Worm (Caenorhabditis elegans) whole organism, L2 larva: Measurements from ENCODE around the gene cyn-8.

Experiments used
- C34F6.9 ChIP-seq: fragments of 150-350 bp; optimal IDR thresholded peaks from 2 replicates; lab custom pipeline; 2014; ENCODE audit warnings: missing biosample characterization, missing genetic modification characterization
- F13H6.1 ChIP-seq: sonication (generic microtip); optimal IDR thresholded peaks from 2 replicates; lab custom pipeline; 2016; ENCODE audit warnings: missing genetic modification characterization, missing compliant biosample characterization
- Y55F3AM.14 ChIP-seq: fragments of 200-800 bp; sonication (Bioruptor generic); optimal IDR thresholded peaks from 2 replicates; lab custom pipeline; 2018; ENCODE audit warnings: mild to moderate bottlenecking, missing genetic modification characterization, missing compliant biosample characterization
- ZK546.5 ChIP-seq: sonication (generic microtip); optimal IDR thresholded peaks from 2 replicates; lab custom pipeline; 2017; ENCODE audit warnings: missing biosample characterization, missing genetic modification characterization
- alr-1 ChIP-seq: fragments of 150-350 bp; optimal IDR thresholded peaks from 2 replicates; lab custom pipeline; 2014; ENCODE audit warnings: missing biosample characterization, missing genetic modification characterization
- aly-2 ChIP-seq: fragments of 150-350 bp; optimal IDR thresholded peaks from 2 replicates; lab custom pipeline; 2014; ENCODE audit warnings: missing biosample characterization, missing genetic modification characterization
- ama-1 ChIP-seq: fragments of 150-350 bp; optimal IDR thresholded peaks from 2 replicates; lab custom pipeline; 2018; ENCODE audit warnings: inconsistent platforms
- blmp-1 ChIP-seq: sonication (generic microtip); optimal IDR thresholded peaks from 2 replicates; lab custom pipeline; 2017; ENCODE audit warnings: missing genetic modification characterization, mild to moderate bottlenecking, missing compliant biosample characterization, antibody characterized with exemption, moderate library complexity; ENCODE audit not compliant: insufficient read depth
- ceh-82 ChIP-seq: fragments of 150-350 bp; optimal IDR thresholded peaks from 2 replicates; lab custom pipeline; 2014; ENCODE audit warnings: missing biosample characterization, missing genetic modification characterization
- crh-2 ChIP-seq: sonication (generic microtip); optimal IDR thresholded peaks from 2 replicates; lab custom pipeline; 2017; ENCODE audit warnings: missing biosample characterization, missing genetic modification characterization
- dmd-4 ChIP-seq: sonication (generic microtip); optimal IDR thresholded peaks from 2 replicates; lab custom pipeline; 2017; ENCODE audit warnings: missing biosample characterization, missing genetic modification characterization
- elt-1 ChIP-seq: fragments of 150-350 bp; optimal IDR thresholded peaks from 2 replicates; lab custom pipeline; 2014; ENCODE audit warnings: missing biosample characterization, missing genetic modification characterization
- elt-3 ChIP-seq: sonication (generic microtip); optimal IDR thresholded peaks from 2 replicates; lab custom pipeline; 2017; ENCODE audit warnings: missing biosample characterization, missing genetic modification characterization
- fos-1 ChIP-seq: fragments of 150-350 bp; optimal IDR thresholded peaks from 2 replicates; lab custom pipeline; 2014; ENCODE audit warnings: missing biosample characterization, missing genetic modification characterization
- gmeb-1 ChIP-seq: fragments of 150-350 bp; optimal IDR thresholded peaks from 2 replicates; lab custom pipeline; 2014; ENCODE audit warnings: missing biosample characterization, missing genetic modification characterization
- lin-11 ChIP-seq: fragments of 150-350 bp; sonication (generic microtip); optimal IDR thresholded peaks from 2 replicates; lab custom pipeline; 2014; ENCODE audit warnings: missing biosample characterization, missing genetic modification characterization, inconsistent platforms, mixed read lengths
- lin-13 ChIP-seq: fragments of 150-350 bp; optimal IDR thresholded peaks from 2 replicates; lab custom pipeline; 2014; ENCODE audit warnings: missing biosample characterization, missing genetic modification reagents, missing genetic modification characterization
- lin-39 ChIP-seq: fragments of 150-350 bp; optimal IDR thresholded peaks from 2 replicates; lab custom pipeline; 2014; ENCODE audit warnings: missing biosample characterization, missing genetic modification reagents, missing genetic modification characterization
- lsy-2 ChIP-seq, 2 experiments: fragments of 150-350 bp in 1 of 2; sonication (generic microtip) in 1 of 2; optimal IDR thresholded peaks; 2 replicates each; lab custom pipeline; 2014 to 2017; ENCODE audit warnings: missing biosample characterization in 2 of 2, missing genetic modification characterization in 2 of 2
- mbf-1 ChIP-seq: sonication (generic microtip); optimal IDR thresholded peaks from 2 replicates; lab custom pipeline; 2017; ENCODE audit warnings: missing biosample characterization, missing genetic modification characterization
- nhr-10 ChIP-seq: sonication (generic microtip); optimal IDR thresholded peaks from 2 replicates; lab custom pipeline; 2017; ENCODE audit warnings: missing biosample characterization, missing genetic modification characterization
- nhr-11 ChIP-seq: fragments of 150-350 bp; optimal IDR thresholded peaks from 2 replicates; lab custom pipeline; 2014; ENCODE audit warnings: missing biosample characterization, missing genetic modification characterization
- nhr-12 ChIP-seq: fragments of 150-350 bp; optimal IDR thresholded peaks from 2 replicates; lab custom pipeline; 2014; ENCODE audit warnings: missing biosample characterization, missing genetic modification characterization
- nhr-129 ChIP-seq: fragments of 150-350 bp; optimal IDR thresholded peaks from 2 replicates; lab custom pipeline; 2014; ENCODE audit warnings: missing biosample characterization, missing genetic modification characterization
- nhr-21 ChIP-seq: fragments of 150-350 bp; optimal IDR thresholded peaks from 2 replicates; lab custom pipeline; 2014; ENCODE audit warnings: missing biosample characterization, missing genetic modification characterization
- nhr-237 ChIP-seq: fragments of 150-350 bp; optimal IDR thresholded peaks from 2 replicates; lab custom pipeline; 2014; ENCODE audit warnings: missing biosample characterization, missing genetic modification characterization
- nhr-6 ChIP-seq: fragments of 150-350 bp; optimal IDR thresholded peaks from 2 replicates; lab custom pipeline; 2014; ENCODE audit warnings: missing biosample characterization, missing genetic modification characterization
- nhr-77 ChIP-seq: fragments of 150-350 bp; optimal IDR thresholded peaks from 2 replicates; lab custom pipeline; 2014; ENCODE audit warnings: missing biosample characterization, missing genetic modification characterization
- peb-1 ChIP-seq: fragments of 150-350 bp; optimal IDR thresholded peaks from 2 replicates; lab custom pipeline; 2014; ENCODE audit warnings: missing biosample characterization, missing genetic modification characterization
- sem-4 ChIP-seq: fragments of 150-350 bp; optimal IDR thresholded peaks from 2 replicates; lab custom pipeline; 2014; ENCODE audit warnings: missing biosample characterization, missing genetic modification reagents, missing genetic modification characterization
- skn-1 ChIP-seq: sonication (generic microtip); optimal IDR thresholded peaks from 2 replicates; lab custom pipeline; 2017; ENCODE audit warnings: missing biosample characterization, missing genetic modification characterization
- sma-3 ChIP-seq: sonication (generic microtip); optimal IDR thresholded peaks from 2 replicates; lab custom pipeline; 2016; ENCODE audit warnings: missing genetic modification reagents, missing genetic modification characterization, missing compliant biosample characterization
- sma-9 ChIP-seq, 2 experiments: fragments of 150-350 bp in 1 of 2; sonication (generic microtip) in 1 of 2; optimal IDR thresholded peaks; 2 replicates each; lab custom pipeline; 2014 to 2016; ENCODE audit warnings: missing genetic modification characterization in 2 of 2, mild to moderate bottlenecking in 1 of 2, missing biosample characterization in 1 of 2, missing compliant biosample characterization in 1 of 2, missing genetic modification reagents in 1 of 2, moderate library complexity in 1 of 2
- snpc-4 ChIP-seq: fragments of 150-350 bp; optimal IDR thresholded peaks from 2 replicates; lab custom pipeline; 2014; ENCODE audit warnings: missing biosample characterization, missing genetic modification characterization
- unc-55 ChIP-seq: fragments of 150-350 bp; sonication (generic microtip); optimal IDR thresholded peaks from 3 replicates; lab custom pipeline; 2014; ENCODE audit warnings: missing biosample characterization, missing genetic modification reagents, missing genetic modification characterization
- zag-1 ChIP-seq: fragments of 150-350 bp; optimal IDR thresholded peaks from 2 replicates; lab custom pipeline; 2014; ENCODE audit warnings: missing biosample characterization, missing genetic modification characterization
- ztf-1 ChIP-seq: fragments of 200-800 bp; sonication (Bioruptor generic); conservative IDR thresholded peaks from 2 replicates; pipeline ENCODE4 v1.3.6; 2022; ENCODE audit warnings: missing genetic modification characterization, missing compliant biosample characterization
- ztf-11 ChIP-seq: sonication (generic microtip); optimal IDR thresholded peaks from 2 replicates; lab custom pipeline; 2017; ENCODE audit warnings: missing biosample characterization, missing genetic modification characterization
- ztf-4 ChIP-seq: fragments of 150-350 bp; optimal IDR thresholded peaks from 2 replicates; lab custom pipeline; 2014; ENCODE audit warnings: missing biosample characterization, missing genetic modification characterization

The cyn-8 gene

ce11 chrX:8934988-8935387, 23.9 kb downstream of the cyn-8 start:
- TF ChIP-seq blmp-1 (tag; lab: Kevin White, UChicago) (peak; percentile 1), mbf-1 (tag; lab: Kevin White, UChicago) (no peak), sma-9 (GFP tag; optimal IDR thresholded peaks at IDR 0.05; lab: Kevin White, UChicago) (peak; percentile 3), sma-9 (tag; optimal IDR thresholded peaks at IDR 0.05; lab: Kevin White, UChicago) (no peak)
- TF ChIP-seq, all 48 proteins: peak for 2

ce11 chrX:8939389-8939788, 28.3 kb downstream of the cyn-8 start:
- TF ChIP-seq zag-1 = no peak
- TF ChIP-seq nhr-77 (tag; lab: Kevin White, UChicago) = no peak
- peak; percentile 10 for TF ChIP-seq gmeb-1 (tag; lab: Kevin White, UChicago)
- no peak for TF ChIP-seq nhr-237
- TF ChIP-seq nhr-11 (tag; lab: Kevin White, UChicago) = no peak
- peak; percentile 10 for TF ChIP-seq nhr-21
- no peak for TF ChIP-seq aly-2
- TF ChIP-seq ama-1 (lab: Kevin White, UChicago) = no peak

- TF ChIP-seq lin-11 = peak; percentile 29
- TF ChIP-seq nhr-10 (tag; lab: Kevin White, UChicago) = no peak
- TF ChIP-seq, all 48 proteins: peak for 1
Measured at ce11 chrX:8940059-8940458, 29.0 kb downstream of the cyn-8 start, which contains the start of gene dylt-2. Gene dylt-2 (minus strand): TSS chrX:8940159.

ce11 chrX:8944078-8944477, 33.0 kb downstream of the cyn-8 start:
- TF ChIP-seq nhr-77 (tag; lab: Kevin White, UChicago) (no peak), ama-1 (lab: Kevin White, UChicago) (no peak), gmeb-1 (tag; lab: Kevin White, UChicago) (peak; percentile 23), alr-1 (no peak), sma-9 (GFP tag; optimal IDR thresholded peaks at IDR 0.05; lab: Kevin White, UChicago) (peak; percentile 22), sma-9 (tag; optimal IDR thresholded peaks at IDR 0.05; lab: Kevin White, UChicago) (no peak)
- TF ChIP-seq, all 48 proteins: peak for 2

ce11 chrX:8945011-8945410, 33.9 kb downstream of the cyn-8 start:
- no peak for TF ChIP-seq ceh-82 (tag; lab: Kevin White, UChicago)
- TF ChIP-seq nhr-21 = no peak
- no peak for TF ChIP-seq ztf-1 (GFP tag; lab: Robert Waterston, UW)
- no peak for TF ChIP-seq crh-2 (tag; lab: Kevin White, UChicago)
- no peak for TF ChIP-seq zag-1
- no peak for TF ChIP-seq sma-3 (GFP tag; lab: Kevin White, UChicago)
- TF ChIP-seq nhr-6 (tag; lab: Kevin White, UChicago) = no peak
- no peak for TF ChIP-seq lin-39 (tag; lab: Kevin White, UChicago)
- TF ChIP-seq, all 48 proteins: peak for 0

ce11 chrX:8950507-8951028, 39.5 kb downstream of the cyn-8 start, which contains the start of gene trk-1:
Gene trk-1 (minus strand): TSS chrX:8950978.
- no peak for TF ChIP-seq zag-1
- no peak for TF ChIP-seq mbf-1 (tag; lab: Kevin White, UChicago)
- TF ChIP-seq skn-1 (tag; lab: Kevin White, UChicago) = no peak
- TF ChIP-seq, all 48 proteins: peak for 0

ce11 chrX:8952007-8952406, 40.9 kb downstream of the cyn-8 start:
- no peak for TF ChIP-seq nhr-21
- no peak for TF ChIP-seq blmp-1 (tag; lab: Kevin White, UChicago)
- TF ChIP-seq elt-1 (tag; lab: Kevin White, UChicago) = no peak
- no peak for TF ChIP-seq fos-1 (tag; lab: Kevin White, UChicago)
- TF ChIP-seq F13H6.1 (tag; lab: Kevin White, UChicago) = peak; percentile 6
- no peak for TF ChIP-seq nhr-129 (tag; lab: Kevin White, UChicago)
- TF ChIP-seq nhr-6 (tag; lab: Kevin White, UChicago) = no peak
- TF ChIP-seq peb-1 (tag; lab: Kevin White, UChicago) = no peak
- TF ChIP-seq elt-3 (tag; lab: Kevin White, UChicago) = no peak
- TF ChIP-seq snpc-4 (tag; lab: Kevin White, UChicago) = peak; percentile 8
- TF ChIP-seq alr-1 = no peak
- no peak for TF ChIP-seq nhr-12 (tag; lab: Kevin White, UChicago)
- TF ChIP-seq dmd-4 (tag; lab: Kevin White, UChicago) = no peak
- TF ChIP-seq lsy-2 (tag; optimal IDR thresholded peaks at IDR 0.05; lab: Kevin White, UChicago) = peak in 1 of 2 experiments; percentile 15
- no peak for TF ChIP-seq sma-3 (GFP tag; lab: Kevin White, UChicago)
- TF ChIP-seq sma-9 (GFP tag; optimal IDR thresholded peaks at IDR 0.05; lab: Kevin White, UChicago) = no peak
- no peak for TF ChIP-seq sma-9 (tag; optimal IDR thresholded peaks at IDR 0.05; lab: Kevin White, UChicago)
- TF ChIP-seq lin-11 = no peak
- no peak for TF ChIP-seq ztf-11 (tag; lab: Kevin White, UChicago)
- TF ChIP-seq ama-1 (lab: Kevin White, UChicago) = no peak
- TF ChIP-seq ZK546.5 (tag; lab: Kevin White, UChicago) = no peak
- TF ChIP-seq C34F6.9 (tag; lab: Kevin White, UChicago) = no peak
- no peak for TF ChIP-seq aly-2
- TF ChIP-seq Y55F3AM.14 (GFP tag; lab: Kevin White, UChicago) = peak; percentile 18
- TF ChIP-seq unc-55 (GFP tag; lab: Kevin White, UChicago) = peak; percentile 47
- no peak for TF ChIP-seq ztf-4 (tag; lab: Kevin White, UChicago)
- no peak for TF ChIP-seq lin-13
- TF ChIP-seq sem-4 (tag; lab: Kevin White, UChicago) = no peak
- no peak for TF ChIP-seq nhr-237
